Fruit fly (Drosophila melanogaster): ENCODE measurements around the gene mkg-p.

- no peak for TF ChIP-seq h (optimal IDR thresholded peaks at IDR 0.05)
- no peak for TF ChIP-seq psq (optimal IDR thresholded peaks at IDR 0.05)
- no peak for TF ChIP-seq insv (optimal IDR thresholded peaks at IDR 0.05)
- no peak for TF ChIP-seq Sin3A (optimal IDR thresholded peaks at IDR 0.05)
- TF ChIP-seq ttk (optimal IDR thresholded peaks at IDR 0.05) = no peak
- no peak for TF ChIP-seq Myc (optimal IDR thresholded peaks at IDR 0.05)
These were observed 47.0 kb upstream of the mkg-p start for dm6 chr3L:8451966-8452620.

Data from Kc167 (cell line).